Worm (Caenorhabditis elegans): Measurements from ENCODE around the gene C10B5.3.

DNA sequence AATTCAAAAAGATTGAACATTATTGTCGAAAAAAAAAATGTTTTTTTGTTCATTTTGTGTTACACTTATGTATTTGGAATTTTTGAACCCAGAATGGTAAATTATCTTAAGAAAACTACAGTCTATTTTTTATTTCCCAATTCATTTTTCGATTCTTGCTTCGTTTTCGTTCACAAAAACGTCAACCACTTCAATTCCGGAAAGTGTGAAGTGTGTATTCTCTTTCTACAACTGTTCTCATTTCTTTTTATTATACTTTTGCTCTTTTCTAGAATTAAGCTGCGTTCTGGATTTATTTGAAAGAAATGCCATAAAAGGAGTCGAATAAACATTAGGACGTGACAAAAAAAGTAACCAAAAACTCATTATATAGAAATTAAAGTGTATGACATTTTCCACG is 34.3 kb upstream of the C10B5.3 start, which contains the start of gene F41E6.1:
- TF ChIP-seq W03F9.2 (tag; optimal IDR thresholded peaks at IDR 0.05) (no peak), him-1 (tag; optimal IDR thresholded peaks at IDR 0.05) (no peak), dao-5 (tag; optimal IDR thresholded peaks at IDR 0.05) (no peak)

All from whole organism, L4/young adult.